Worm (Caenorhabditis elegans): Measurements from ENCODE around the gene Y59H11AM.4.

DNA sequence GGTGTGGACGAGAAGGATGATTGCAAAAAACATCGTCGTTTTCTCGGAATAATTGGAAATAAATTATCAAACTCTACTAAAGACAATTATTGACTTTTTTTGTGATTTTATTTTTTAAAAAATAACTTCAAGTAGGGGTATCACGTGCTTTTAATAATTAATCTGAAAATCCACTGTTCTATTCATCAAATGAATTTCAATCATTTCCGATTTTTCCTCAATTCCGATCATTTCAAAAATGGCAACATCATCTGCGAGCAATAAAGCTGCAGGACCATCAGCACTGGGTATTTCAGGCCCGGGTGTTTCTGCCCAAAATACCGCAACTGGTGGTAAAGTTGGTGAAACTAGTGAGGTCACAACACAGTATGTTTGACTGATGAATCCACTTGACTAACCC is 46.9 kb upstream of the Y59H11AM.4 start, which contains the start of the genes F42A9.7 and F42A9.3:
- no peak for TF ChIP-seq ceh-36 (tag; optimal IDR thresholded peaks at IDR 0.05)
- TF ChIP-seq pes-1 (GFP tag; IDR thresholded peaks at IDR 0.05) = no peak
- no peak for TF ChIP-seq sea-1 (GFP tag; conservative IDR thresholded peaks at IDR 0.05)
- no peak for TF ChIP-seq tra-4 (tag; optimal IDR thresholded peaks at IDR 0.05)
- no peak for TF ChIP-seq flt-1 (GFP tag; IDR thresholded peaks at IDR 0.05)
- TF ChIP-seq F13C5.2 (tag; optimal IDR thresholded peaks at IDR 0.05) = no peak
- no peak for TF ChIP-seq B0310.2 (tag; optimal IDR thresholded peaks at IDR 0.05)

Data from whole organism, early embryonic.